Worm (Caenorhabditis elegans): Measurements from ENCODE around the gene C08E3.14.

- TF ChIP-seq sma-3 (GFP tag; optimal IDR thresholded peaks at IDR 0.05): no peak
- no peak for TF ChIP-seq ztf-11 (tag; optimal IDR thresholded peaks at IDR 0.05)
- TF ChIP-seq zag-1 (tag; optimal IDR thresholded peaks at IDR 0.05): no peak
- TF ChIP-seq ZK546.5 (tag; optimal IDR thresholded peaks at IDR 0.05): no peak
- no peak for TF ChIP-seq nhr-11 (tag; optimal IDR thresholded peaks at IDR 0.05)
- TF ChIP-seq R02D3.7 (tag; optimal IDR thresholded peaks at IDR 0.05): no peak
Measured at ce11 chrII:1672673-1673072, 46.9 kb downstream of the C08E3.14 start.
